Worm (Caenorhabditis elegans): Measurements from ENCODE around the gene T28D6.3.

DNA sequence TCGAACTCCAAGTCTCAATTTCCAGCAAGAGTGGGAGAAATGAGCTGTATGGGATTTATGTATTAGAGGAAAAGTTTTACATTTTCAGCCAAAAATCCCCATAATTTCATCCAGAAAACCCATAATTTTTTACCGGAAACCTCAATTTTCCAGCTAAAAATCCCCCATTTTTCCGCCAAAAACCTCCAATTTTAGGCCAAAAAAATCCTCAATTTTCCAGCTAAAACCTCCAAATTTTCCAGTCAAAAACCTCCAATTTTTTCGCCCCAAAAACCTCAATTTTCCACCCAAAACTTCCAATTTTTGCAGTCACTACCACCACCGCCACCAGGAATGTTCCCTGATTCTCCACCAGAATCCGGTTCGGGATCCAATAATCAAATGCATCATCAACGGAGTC is 25.1 kb upstream of the T28D6.3 start:
- TF ChIP-seq pha-4 (tag; optimal IDR thresholded peaks at IDR 0.05): no peak
- no peak for TF ChIP-seq unc-39 (tag; optimal IDR thresholded peaks at IDR 0.05)
- no peak for TF ChIP-seq ztf-11 (tag; optimal IDR thresholded peaks at IDR 0.05)
- no peak for TF ChIP-seq ceh-39 (tag; optimal IDR thresholded peaks at IDR 0.05)
- TF ChIP-seq blmp-1 (tag; optimal IDR thresholded peaks at IDR 0.05): no peak
- TF ChIP-seq nhr-237 (tag; optimal IDR thresholded peaks at IDR 0.05): no peak
- TF ChIP-seq ham-2 (GFP tag; optimal IDR thresholded peaks at IDR 0.05): no peak
- no peak for TF ChIP-seq nhr-28 (tag; optimal IDR thresholded peaks at IDR 0.05)
- TF ChIP-seq drap-1 (GFP tag; optimal IDR thresholded peaks at IDR 0.05): no peak
- no peak for TF ChIP-seq nhr-76 (tag; optimal IDR thresholded peaks at IDR 0.05)
- no peak for TF ChIP-seq lin-32 (GFP tag; optimal IDR thresholded peaks at IDR 0.05)
- TF ChIP-seq nhr-12 (tag; optimal IDR thresholded peaks at IDR 0.05): no peak
- TF ChIP-seq tbx-8 (GFP tag; optimal IDR thresholded peaks at IDR 0.05): no peak
- TF ChIP-seq ces-1 (GFP tag; optimal IDR thresholded peaks at IDR 0.05): no peak

Data from whole organism, mixed stage, embryonic.